Fruit fly (Drosophila melanogaster): ENCODE measurements around the gene FoxK.

DNA sequence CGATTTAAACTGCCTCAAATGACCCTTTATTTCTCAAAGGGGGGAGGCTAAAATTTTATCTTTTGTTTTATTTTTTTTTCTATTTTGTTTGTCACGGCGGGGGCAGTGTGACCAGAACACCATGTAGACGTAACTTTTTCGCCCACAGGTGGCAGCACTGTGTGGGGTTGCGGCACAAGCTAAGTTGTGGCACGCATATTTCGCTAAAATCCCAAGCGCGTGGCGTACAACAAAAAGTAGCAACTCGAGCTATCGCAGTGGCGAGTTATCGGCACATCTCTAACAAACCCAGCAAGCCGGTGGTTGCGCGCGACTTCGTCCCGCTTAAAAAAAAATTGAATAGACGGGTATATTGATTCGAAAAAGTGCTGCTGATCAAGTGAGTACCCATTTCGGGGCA, 2.5 kb upstream of the FoxK start, which contains the start of the genes Ufd1 and NaPi-III:
- no peak for TF ChIP-seq spab (GFP tag; optimal IDR thresholded peaks at IDR 0.05)
- TF ChIP-seq dsx (GFP tag; optimal IDR thresholded peaks at IDR 0.05; ENCODE audit: poor library complexity, severe bottlenecking): peak; percentile 58
- no peak for TF ChIP-seq vri (GFP tag; optimal IDR thresholded peaks at IDR 0.05)
- no peak for TF ChIP-seq Lpt (GFP tag; optimal IDR thresholded peaks at IDR 0.05)
- TF ChIP-seq Hr39 (GFP tag; optimal IDR thresholded peaks at IDR 0.05): peak; percentile 2
